Fruit fly (Drosophila melanogaster) whole organism, embryonic: Measurements from ENCODE around the gene CaMKI.
A peak's percentile ranks its signal among the peaks of the same experiment; 100 is the strongest.

ENCODE experiments used
- Awh ChIP-seq: fragments of 200-800 bp; sonication (Bioruptor generic); IDR thresholded peaks from 2 replicates; pipeline ENCODE4, ENCODE4 v1.3.6; 2022; ENCODE audit warnings: missing biosample characterization, missing genetic modification characterization
- B-H1 ChIP-seq: fragments of 200-800 bp; sonication (Bioruptor generic); IDR thresholded peaks from 3 replicates; pipeline ENCODE4 v1.3.6; 2022; ENCODE audit warnings: missing biosample characterization, missing genetic modification characterization
- CG10267 ChIP-seq: fragments of 200-800 bp; sonication (Bioruptor generic); optimal IDR thresholded peaks from 2 replicates; lab custom pipeline; 2018; ENCODE audit warnings: missing biosample characterization, mild to moderate bottlenecking, missing genetic modification characterization, moderate library complexity
- CG10274 ChIP-seq: fragments of 200-800 bp; sonication (Bioruptor generic); optimal IDR thresholded peaks from 3 replicates; lab custom pipeline; 2017; ENCODE audit warnings: missing biosample characterization, mild to moderate bottlenecking, missing genetic modification characterization
- CG10959 ChIP-seq: fragments of 200-800 bp; sonication (Bioruptor generic); IDR thresholded peaks from 2 replicates; pipeline ENCODE4 v1.3.6; 2022; ENCODE audit warnings: missing biosample characterization, missing genetic modification characterization
- CG12744 ChIP-seq: fragments of 200-800 bp; sonication (Bioruptor generic); optimal IDR thresholded peaks from 2 replicates; lab custom pipeline; 2016; ENCODE audit warnings: missing biosample characterization, missing genetic modification characterization
- CG13287 ChIP-seq: fragments of 200-800 bp; sonication (Bioruptor generic); IDR thresholded peaks from 2 replicates; pipeline ENCODE4 v1.3.6; 2022; ENCODE audit warnings: missing biosample characterization, missing genetic modification characterization; ENCODE audit not compliant: partially characterized antibody
- CG13894 ChIP-seq: fragments of 200-800 bp; sonication (Bioruptor generic); optimal IDR thresholded peaks from 3 replicates; lab custom pipeline; 2018; ENCODE audit warnings: missing biosample characterization, mild to moderate bottlenecking, missing genetic modification characterization, moderate library complexity
- CG2678 ChIP-seq: fragments of 200-800 bp; sonication (Bioruptor generic); optimal IDR thresholded peaks from 3 replicates; lab custom pipeline; 2019; ENCODE audit warnings: missing biosample characterization, mild to moderate bottlenecking, missing genetic modification characterization, moderate library complexity
- CG30020 ChIP-seq: fragments of 200-800 bp; optimal IDR thresholded peaks from 2 replicates; lab custom pipeline; 2019; ENCODE audit warnings: missing biosample characterization, mild to moderate bottlenecking, missing genetic modification characterization, moderate library complexity
- CG30403 ChIP-seq: fragments of 200-800 bp; sonication (Bioruptor generic); optimal IDR thresholded peaks from 3 replicates; lab custom pipeline; 2016; ENCODE audit warnings: missing biosample characterization, missing genetic modification characterization
- CG32772 ChIP-seq: fragments of 200-800 bp; sonication (Bioruptor generic); IDR thresholded peaks from 2 replicates; pipeline ENCODE4 v1.3.6; 2022; ENCODE audit warnings: missing biosample characterization, missing genetic modification characterization
- CG3847 ChIP-seq: fragments of 200-800 bp; sonication (Bioruptor generic); IDR thresholded peaks from 2 replicates; pipeline ENCODE4 v1.3.6; 2022; ENCODE audit warnings: missing biosample characterization, missing genetic modification characterization
- CG6654 ChIP-seq: fragments of 200-800 bp; sonication (Bioruptor generic); optimal IDR thresholded peaks from 2 replicates; lab custom pipeline; 2017; ENCODE audit warnings: missing biosample characterization, mild to moderate bottlenecking, missing genetic modification characterization
- CG6683 ChIP-seq: fragments of 200-800 bp; sonication (Bioruptor generic); optimal IDR thresholded peaks from 2 replicates; lab custom pipeline; 2017; ENCODE audit warnings: missing biosample characterization, mild to moderate bottlenecking, missing genetic modification characterization, missing genetic modification reagents
- CG8359 ChIP-seq: fragments of 200-800 bp; sonication (Bioruptor generic); optimal IDR thresholded peaks from 2 replicates; lab custom pipeline; 2017; ENCODE audit warnings: missing biosample characterization, mild to moderate bottlenecking, missing genetic modification characterization, borderline replicate concordance
- CG8478 ChIP-seq: fragments of >200 bp; optimal IDR thresholded peaks from 2 replicates; lab custom pipeline; 2018
- CG8944 ChIP-seq: fragments of 200-800 bp; sonication (Bioruptor generic); optimal IDR thresholded peaks from 3 replicates; lab custom pipeline; 2016; ENCODE audit warnings: missing biosample characterization, missing genetic modification characterization
- CG9215 ChIP-seq: fragments of 200-800 bp; sonication (Bioruptor generic); IDR thresholded peaks from 2 replicates; pipeline ENCODE4 v1.3.6; 2022; ENCODE audit warnings: missing biosample characterization, missing genetic modification characterization
- Doc3 ChIP-seq: fragments of 200-800 bp; sonication (Bioruptor generic); IDR thresholded peaks from 3 replicates; pipeline ENCODE4 v1.3.6; 2022; ENCODE audit warnings: missing biosample characterization, missing genetic modification characterization; ENCODE audit not compliant: partially characterized antibody
- Drgx ChIP-seq: fragments of 200-800 bp; sonication (Bioruptor generic); IDR thresholded peaks from 2 replicates; pipeline ENCODE4 v1.3.6; 2022; ENCODE audit warnings: missing biosample characterization, missing genetic modification characterization
- E2f2 ChIP-seq: fragments of 200-800 bp; sonication (Bioruptor generic); IDR thresholded peaks from 2 replicates; pipeline ENCODE4 v1.3.6; 2022; ENCODE audit warnings: missing biosample characterization, missing genetic modification characterization
- HLH4C ChIP-seq: fragments of 200-800 bp; sonication (Bioruptor generic); IDR thresholded peaks from 3 replicates; pipeline ENCODE4 v1.3.6; 2022; ENCODE audit warnings: missing biosample characterization, missing genetic modification characterization; ENCODE audit not compliant: partially characterized antibody
- Mes4 ChIP-seq: fragments of 200-800 bp; sonication (Bioruptor generic); optimal IDR thresholded peaks from 2 replicates; lab custom pipeline; 2016; ENCODE audit warnings: missing biosample characterization, missing genetic modification characterization
- Nf-YA ChIP-seq: fragments of 200-800 bp; sonication (Bioruptor generic); IDR thresholded peaks from 2 replicates; pipeline ENCODE4 v1.3.6; 2022; ENCODE audit warnings: missing biosample characterization, missing genetic modification characterization
- Poxn ChIP-seq: fragments of 200-800 bp; sonication (Bioruptor generic); IDR thresholded peaks from 2 replicates; pipeline ENCODE4 v1.3.6; 2022; ENCODE audit warnings: missing biosample characterization, missing genetic modification characterization
- Sox100B ChIP-seq: fragments of 200-800 bp; sonication (Bioruptor generic); optimal IDR thresholded peaks from 3 replicates; lab custom pipeline; 2018; ENCODE audit warnings: missing biosample characterization, mild to moderate bottlenecking, missing genetic modification characterization
- Sox102F ChIP-seq: fragments of 200-800 bp; sonication (Bioruptor generic); optimal IDR thresholded peaks from 2 replicates; lab custom pipeline; 2018; ENCODE audit warnings: missing biosample characterization, mild to moderate bottlenecking, missing genetic modification characterization, moderate library complexity
- Vsx1 ChIP-seq: fragments of 200-800 bp; sonication (Bioruptor generic); optimal IDR thresholded peaks from 2 replicates; lab custom pipeline; 2017; ENCODE audit warnings: missing biosample characterization, mild to moderate bottlenecking, missing genetic modification characterization, missing genetic modification reagents
- cad ChIP-seq: fragments of >200 bp; optimal IDR thresholded peaks from 2 replicates; lab custom pipeline; 2017; ENCODE audit warnings: missing biosample characterization, missing genetic modification characterization
- chm ChIP-seq: fragments of 200-800 bp; sonication (Bioruptor generic); IDR thresholded peaks from 2 replicates; pipeline ENCODE4 v1.3.6; 2022; ENCODE audit warnings: missing biosample characterization, missing genetic modification characterization
- corto ChIP-seq: fragments of 200-800 bp; sonication (Bioruptor generic); optimal IDR thresholded peaks from 2 replicates; lab custom pipeline; 2016; ENCODE audit warnings: missing biosample characterization, mild to moderate bottlenecking, missing genetic modification characterization, moderate library complexity
- dm ChIP-seq: fragments of 200-800 bp; sonication (Bioruptor generic); optimal IDR thresholded peaks from 3 replicates; lab custom pipeline; 2016; ENCODE audit warnings: missing biosample characterization, missing genetic modification characterization
- en ChIP-seq: fragments of 200-800 bp; sonication (Bioruptor generic); optimal IDR thresholded peaks from 2 replicates; lab custom pipeline; 2016; ENCODE audit warnings: missing biosample characterization, missing genetic modification characterization
- ewg ChIP-seq: fragments of 200-800 bp; sonication (Bioruptor generic); optimal IDR thresholded peaks from 3 replicates; lab custom pipeline; 2017; ENCODE audit warnings: mild to moderate bottlenecking, missing biosample characterization, missing genetic modification reagents, missing genetic modification characterization
- exex ChIP-seq: fragments of 200-800 bp; sonication (Bioruptor generic); optimal IDR thresholded peaks from 4 replicates; lab custom pipeline; 2018; ENCODE audit warnings: missing biosample characterization, mild to moderate bottlenecking, missing genetic modification characterization, moderate library complexity
- gce ChIP-seq: fragments of 200-800 bp; sonication (Bioruptor generic); IDR thresholded peaks from 3 replicates; pipeline ENCODE4 v1.3.6; 2022; ENCODE audit warnings: missing biosample characterization, missing genetic modification characterization
- grau ChIP-seq: fragments of 200-800 bp; optimal IDR thresholded peaks from 3 replicates; lab custom pipeline; 2019; ENCODE audit warnings: missing biosample characterization, mild to moderate bottlenecking, missing genetic modification characterization, moderate library complexity
- ham ChIP-seq: fragments of 200-800 bp; sonication (Bioruptor generic); IDR thresholded peaks from 2 replicates; pipeline ENCODE4 v1.3.6; 2022; ENCODE audit warnings: missing biosample characterization, missing genetic modification characterization
- hth ChIP-seq: fragments of >200 bp; optimal IDR thresholded peaks from 2 replicates; lab custom pipeline; 2017; ENCODE audit warnings: inconsistent platforms
- nerfin-1 ChIP-seq: fragments of 200-800 bp; sonication (Bioruptor generic); optimal IDR thresholded peaks from 3 replicates; lab custom pipeline; 2019; ENCODE audit warnings: missing biosample characterization, mild to moderate bottlenecking, missing genetic modification characterization, moderate library complexity
- oc ChIP-seq: fragments of 200-800 bp; sonication (Bioruptor generic); optimal IDR thresholded peaks from 2 replicates; lab custom pipeline; 2018; ENCODE audit warnings: missing biosample characterization, mild to moderate bottlenecking, missing genetic modification characterization, moderate library complexity
- pzg ChIP-seq: fragments of 200-800 bp; sonication (Bioruptor generic); optimal IDR thresholded peaks from 3 replicates; lab custom pipeline; 2018; ENCODE audit warnings: missing biosample characterization, mild to moderate bottlenecking, missing genetic modification characterization, moderate library complexity
- sc ChIP-seq, 3 experiments: fragments of >200 bp in 2 of 3; fragments of 200-800 bp in 1 of 3; sonication (Bioruptor generic) in 1 of 3; optimal IDR thresholded peaks; 2 replicates in 2 of 3; 3 replicates in 1 of 3; lab custom pipeline; 2017; ENCODE audit warnings: mild to moderate bottlenecking in 1 of 3, missing biosample characterization in 1 of 3, missing genetic modification characterization in 1 of 3, missing genetic modification reagents in 1 of 3
- sens-2 ChIP-seq: fragments of 200-800 bp; sonication (Bioruptor generic); IDR thresholded peaks from 2 replicates; pipeline ENCODE4 v1.3.6; 2022; ENCODE audit warnings: missing biosample characterization, missing genetic modification characterization
- slp2 ChIP-seq: fragments of 200-800 bp; sonication (Bioruptor generic); optimal IDR thresholded peaks from 2 replicates; lab custom pipeline; 2016; ENCODE audit warnings: missing biosample characterization, missing genetic modification characterization
- sqz ChIP-seq: fragments of 200-800 bp; sonication (Bioruptor generic); optimal IDR thresholded peaks from 3 replicates; lab custom pipeline; 2018; ENCODE audit warnings: missing biosample characterization, mild to moderate bottlenecking, missing genetic modification characterization
- stc ChIP-seq: fragments of 200-800 bp; sonication (Bioruptor generic); IDR thresholded peaks from 2 replicates; pipeline ENCODE4 v1.3.6; 2022; ENCODE audit warnings: missing biosample characterization, missing genetic modification characterization
- z ChIP-seq: fragments of 200-800 bp; sonication (Bioruptor generic); IDR thresholded peaks from 3 replicates; pipeline ENCODE4 v1.3.6; 2022; ENCODE audit warnings: missing biosample characterization, missing genetic modification characterization

The CaMKI gene

DNA sequence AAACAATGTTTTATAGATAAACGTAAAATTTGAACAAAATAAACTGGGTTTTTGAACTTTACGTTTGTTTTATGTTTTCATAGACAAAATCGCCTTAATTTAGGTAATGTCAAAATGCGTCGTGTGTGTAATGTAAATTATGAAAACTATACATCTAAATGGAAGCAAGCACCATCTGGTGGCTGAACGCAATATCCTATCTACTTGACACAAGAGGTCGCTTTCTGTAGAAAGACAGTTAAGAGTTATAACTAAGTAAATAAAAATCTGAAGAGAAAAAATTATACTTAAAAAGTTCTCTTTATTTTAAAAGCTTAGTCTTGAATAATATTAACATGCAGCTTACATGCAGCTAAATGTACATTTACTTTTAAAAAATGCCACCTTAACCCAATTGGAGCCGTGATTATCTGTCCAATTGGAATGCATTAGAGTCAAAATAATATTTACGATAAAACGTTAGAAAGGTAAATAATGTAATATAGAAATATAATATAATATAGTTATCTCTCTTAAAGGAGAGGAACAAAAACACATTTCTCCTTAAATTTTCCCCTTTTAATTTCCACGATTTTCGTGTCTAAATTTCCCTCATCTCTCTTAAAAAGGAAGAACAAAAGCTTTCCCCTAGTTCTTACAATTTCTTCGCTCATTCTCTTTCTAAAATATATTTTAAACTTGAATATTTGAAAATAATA is 20.5 kb upstream of the CaMKI start (continued):
- peak; percentile 96 for TF ChIP-seq en (GFP tag; lab: Kevin White, UChicago)
- TF ChIP-seq dm (GFP tag; lab: Kevin White, UChicago) = peak; percentile 89
- no peak for TF ChIP-seq z
- peak; percentile 91 for TF ChIP-seq chm (GFP tag; lab: Robert Waterston, UW)
- TF ChIP-seq CG8944 (GFP tag; lab: Kevin White, UChicago) = peak; percentile 94
- peak; percentile 79 for TF ChIP-seq CG8359
- no peak for TF ChIP-seq CG8478 (lab: Kevin White, UChicago)
- TF ChIP-seq CG13894 = peak; percentile 81
- peak; percentile 81 for TF ChIP-seq CG6683
- no peak for TF ChIP-seq CG9215 (GFP tag; lab: Robert Waterston, UW)
- no peak for TF ChIP-seq CG2678
- peak; percentile 95 for TF ChIP-seq slp2 (GFP tag; lab: Kevin White, UChicago)
- TF ChIP-seq sc (optimal IDR thresholded peaks at IDR 0.05; lab: Kevin White, UChicago) = no peak
- peak; percentile 90 for TF ChIP-seq sc (GFP tag; optimal IDR thresholded peaks at IDR 0.05; lab: Kevin White, UChicago)
- no peak for TF ChIP-seq cad (GFP tag; lab: Kevin White, UChicago)
- peak; percentile 91 for TF ChIP-seq CG30403 (GFP tag; lab: Kevin White, UChicago)
- 0 out of 2 replicates have a peak, but pooled peaks have one; percentile 20 for TF ChIP-seq Poxn (GFP tag; lab: Robert Waterston, UW)
- TF ChIP-seq grau (tag; lab: Kevin White, UChicago) = peak; percentile 86
- peak; percentile 83 for TF ChIP-seq B-H1
- TF ChIP-seq Sox100B (GFP tag; lab: Kevin White, UChicago) = peak; percentile 84
- no peak for TF ChIP-seq Awh
- TF ChIP-seq Nf-YA = peak; percentile 67; the same call in 1 of the 2 replicates
- no peak for TF ChIP-seq corto
- peak; percentile 94 for TF ChIP-seq Mes4 (GFP tag; lab: Kevin White, UChicago)
- peak; percentile 90 for TF ChIP-seq ewg (GFP tag; lab: Kevin White, UChicago)
- peak; percentile 32; the same call in 1 of the 2 replicates for TF ChIP-seq CG13287 (GFP tag; lab: Robert Waterston, UW)
- TF ChIP-seq CG3847 (GFP tag; lab: Robert Waterston, UW) = no peak; the same call in 1 of the 2 replicates
- TF ChIP-seq CG6654 (GFP tag; lab: Kevin White, UChicago) = peak; percentile 75
- TF ChIP-seq gce (GFP tag; lab: Robert Waterston, UW) = peak; percentile 94; the same call in 1 of the 3 replicates
- no peak for TF ChIP-seq nerfin-1
- TF ChIP-seq Doc3 (GFP tag; lab: Robert Waterston, UW) = no peak
- TF ChIP-seq oc (tag; lab: Kevin White, UChicago) = peak; percentile 81
- TF ChIP-seq sens-2 (GFP tag; lab: Robert Waterston, UW) = no peak
- TF ChIP-seq CG10274 = peak; percentile 76
- TF ChIP-seq Drgx (GFP tag; lab: Robert Waterston, UW) = no peak
- peak; percentile 83 for TF ChIP-seq CG10267 (tag; lab: Kevin White, UChicago)
- TF ChIP-seq exex = no peak
- TF ChIP-seq Vsx1 = peak; percentile 91
- TF ChIP-seq Sox102F = peak; percentile 94
- no peak; the same call in 1 of the 2 replicates for TF ChIP-seq CG10959 (GFP tag; lab: Robert Waterston, UW)
- no peak for TF ChIP-seq pzg (GFP tag; lab: Kevin White, UChicago)
- TF ChIP-seq CG32772 (GFP tag; lab: Robert Waterston, UW) = no peak; the same call in 1 of the 2 replicates
- TF ChIP-seq CG12744 (GFP tag; lab: Kevin White, UChicago) = peak; percentile 89
- peak; percentile 90 for TF ChIP-seq stc
- TF ChIP-seq E2f2 (GFP tag; lab: Robert Waterston, UW) = peak; percentile 65
- no peak; the same call in 1 of the 2 replicates for TF ChIP-seq ham (GFP tag; lab: Robert Waterston, UW)
- TF ChIP-seq sqz (GFP tag; lab: Kevin White, UChicago) = peak; percentile 92
- peak; percentile 56 for TF ChIP-seq CG30020 (tag; lab: Kevin White, UChicago)
- no peak for TF ChIP-seq HLH4C
- no peak for TF ChIP-seq hth (lab: Kevin White, UChicago)
